Worm (Caenorhabditis elegans): ENCODE data around the gene kcmf-1.

- TF ChIP-seq ama-1 (optimal IDR thresholded peaks at IDR 0.05): no peak
- no peak for TF ChIP-seq nhr-12 (tag; optimal IDR thresholded peaks at IDR 0.05)
- TF ChIP-seq nhr-20 (tag; optimal IDR thresholded peaks at IDR 0.05): no peak
- TF ChIP-seq sptf-1 (tag; optimal IDR thresholded peaks at IDR 0.05): no peak
- TF ChIP-seq ceh-90 (tag; optimal IDR thresholded peaks at IDR 0.05): no peak
- TF ChIP-seq jun-1 (tag; optimal IDR thresholded peaks at IDR 0.05): no peak
- no peak for TF ChIP-seq aha-1 (tag; optimal IDR thresholded peaks at IDR 0.05)
- no peak for TF ChIP-seq aly-2 (tag; optimal IDR thresholded peaks at IDR 0.05)
Observed at ce11 chrIII:7865238-7865761, 36.1 kb downstream of the kcmf-1 start, which contains the start of gene slc-17.3.
